Fruit fly (Drosophila melanogaster) whole organism, wandering third instar larva: Measurements from ENCODE around the gene PpD3.

Source experiments
- Abd-B ChIP-seq: fragments of >200 bp; optimal IDR thresholded peaks from 2 replicates; lab custom pipeline; 2017; ENCODE audit warnings: missing biosample characterization, missing genetic modification characterization
- CG32264 ChIP-seq: fragments of 200-800 bp; sonication (Bioruptor generic); optimal IDR thresholded peaks from 2 replicates; lab custom pipeline; 2016; ENCODE audit warnings: missing biosample characterization, missing genetic modification characterization
- CG9705 ChIP-seq: fragments of 200-800 bp; sonication (Bioruptor generic); optimal IDR thresholded peaks from 2 replicates; lab custom pipeline; 2018; ENCODE audit warnings: missing biosample characterization, mild to moderate bottlenecking, missing genetic modification characterization
- CrebA ChIP-seq: fragments of 200-800 bp; sonication (Bioruptor generic); optimal IDR thresholded peaks from 2 replicates; lab custom pipeline; 2016; ENCODE audit warnings: missing biosample characterization, mild to moderate bottlenecking, missing genetic modification characterization, borderline replicate concordance
- Dfd ChIP-seq: fragments of >200 bp; optimal IDR thresholded peaks from 2 replicates; lab custom pipeline; 2017; ENCODE audit warnings: missing biosample characterization, missing genetic modification characterization
- Dif ChIP-seq: fragments of 200-275, 200-300 bp; sonication (Bioruptor generic); optimal IDR thresholded peaks from 2 replicates; lab custom pipeline; 2018; ENCODE audit warnings: missing biosample characterization, missing genetic modification characterization; ENCODE audit not compliant: partially characterized antibody
- GATAd ChIP-seq: sonication (Bioruptor generic); optimal IDR thresholded peaks from 2 replicates; lab custom pipeline; 2016; ENCODE audit warnings: missing biosample characterization, missing genetic modification characterization
- HLH106 ChIP-seq: fragments of 200-800 bp; optimal IDR thresholded peaks from 3 replicates; lab custom pipeline; 2019; ENCODE audit warnings: missing biosample characterization, mild to moderate bottlenecking, missing genetic modification characterization, moderate library complexity
- Hnf4 ChIP-seq: fragments of 200-800 bp; sonication (Bioruptor generic); optimal IDR thresholded peaks from 2 replicates; lab custom pipeline; 2016; ENCODE audit warnings: missing biosample characterization, mild to moderate bottlenecking, missing genetic modification characterization
- Hr78 ChIP-seq: fragments of >200 bp; optimal IDR thresholded peaks from 2 replicates; lab custom pipeline; 2017; ENCODE audit warnings: missing biosample characterization, missing genetic modification characterization
- Hr83 ChIP-seq: fragments of 200-300 bp; sonication (Bioruptor generic); optimal IDR thresholded peaks from 2 replicates; lab custom pipeline; 2016; ENCODE audit warnings: missing biosample characterization, mild to moderate bottlenecking, missing genetic modification characterization, moderate library complexity; ENCODE audit not compliant: poor library complexity, severe bottlenecking
- Jra ChIP-seq: sonication (Bioruptor generic); optimal IDR thresholded peaks from 2 replicates; lab custom pipeline; 2016; ENCODE audit warnings: missing biosample characterization, missing genetic modification characterization
- Mio ChIP-seq: sonication (Bioruptor generic); optimal IDR thresholded peaks from 2 replicates; lab custom pipeline; 2016; ENCODE audit warnings: missing biosample characterization, missing genetic modification characterization
- Myc ChIP-seq: fragments of >200 bp; optimal IDR thresholded peaks from 2 replicates; lab custom pipeline; 2017
- N ChIP-seq: fragments of >200 bp; optimal IDR thresholded peaks from 2 replicates; lab custom pipeline; 2018; ENCODE audit warnings: missing biosample characterization, missing external identifiers, missing genetic modification characterization
- OdsH ChIP-seq: fragments of 200-800 bp; sonication (Bioruptor generic); optimal IDR thresholded peaks from 2 replicates; lab custom pipeline; 2016; ENCODE audit warnings: missing biosample characterization, mild to moderate bottlenecking, missing genetic modification characterization
- Rel ChIP-seq, 2 experiments: fragments of 200-800 bp; sonication (Bioruptor generic) in 1 of 2; optimal IDR thresholded peaks; 2 replicates in 1 of 2; 3 replicates in 1 of 2; lab custom pipeline; 2016 to 2019; ENCODE audit warnings: mild to moderate bottlenecking in 2 of 2, missing biosample characterization in 2 of 2, missing genetic modification characterization in 2 of 2, moderate library complexity in 1 of 2
- Sp1 ChIP-seq: fragments of 200-800 bp; sonication (Bioruptor generic); optimal IDR thresholded peaks from 3 replicates; lab custom pipeline; 2019; ENCODE audit warnings: missing biosample characterization, mild to moderate bottlenecking, missing genetic modification characterization, moderate library complexity
- Vsx2 ChIP-seq: fragments of 200-300, 225-300 bp; sonication (Bioruptor generic); optimal IDR thresholded peaks from 2 replicates; lab custom pipeline; 2018; ENCODE audit warnings: missing biosample characterization, missing genetic modification characterization; ENCODE audit not compliant: partially characterized antibody
- br ChIP-seq: fragments of 200-800 bp; sonication (Bioruptor generic); optimal IDR thresholded peaks from 2 replicates; lab custom pipeline; 2016; ENCODE audit warnings: missing biosample characterization, missing genetic modification characterization
- brk ChIP-seq: fragments of 200-800 bp; sonication (Bioruptor generic); optimal IDR thresholded peaks from 2 replicates; lab custom pipeline; 2016; ENCODE audit warnings: missing biosample characterization, mild to moderate bottlenecking, missing genetic modification characterization
- dl ChIP-seq, 2 experiments: fragments of 175-275, 200-275 bp in 1 of 2; fragments of 200-275 bp in 1 of 2; sonication (Bioruptor generic); optimal IDR thresholded peaks; lab custom pipeline; 2018; ENCODE audit warnings: mild to moderate bottlenecking in 2 of 2, missing biosample characterization in 2 of 2, missing genetic modification characterization in 2 of 2, moderate library complexity in 2 of 2; ENCODE audit not compliant: partially characterized antibody in 2 of 2, insufficient read depth in 1 of 2
- dmrt93B ChIP-seq: fragments of 200-800 bp; sonication (Bioruptor generic); optimal IDR thresholded peaks from 2 replicates; lab custom pipeline; 2018; ENCODE audit warnings: missing biosample characterization, mild to moderate bottlenecking, missing genetic modification characterization
- dsf ChIP-seq: sonication (Bioruptor generic); optimal IDR thresholded peaks from 2 replicates; lab custom pipeline; 2016; ENCODE audit warnings: missing biosample characterization, missing genetic modification characterization, borderline replicate concordance
- ey ChIP-seq: fragments of 200-800 bp; sonication (Bioruptor generic); optimal IDR thresholded peaks from 2 replicates; lab custom pipeline; 2016; ENCODE audit warnings: missing biosample characterization, missing genetic modification characterization
- foxo ChIP-seq, 2 experiments: fragments of 200-800 bp; sonication (Bioruptor generic); optimal IDR thresholded peaks; 2 replicates in 1 of 2; 3 replicates in 1 of 2; lab custom pipeline; 2016 to 2017; ENCODE audit warnings: missing biosample characterization in 2 of 2, missing genetic modification characterization in 2 of 2
- fru ChIP-seq: fragments of 200-800 bp; sonication (Bioruptor generic); optimal IDR thresholded peaks from 3 replicates; lab custom pipeline; 2016; ENCODE audit warnings: missing biosample characterization, mild to moderate bottlenecking, missing genetic modification characterization
- h ChIP-seq: fragments of 200-800 bp; sonication (Bioruptor generic); optimal IDR thresholded peaks from 3 replicates; lab custom pipeline; 2016; ENCODE audit warnings: missing biosample characterization, mild to moderate bottlenecking, missing genetic modification characterization
- jim ChIP-seq: fragments of 175-275, 200-325 bp; sonication (Bioruptor generic); optimal IDR thresholded peaks from 2 replicates; lab custom pipeline; 2016; ENCODE audit warnings: missing biosample characterization, mild to moderate bottlenecking, missing genetic modification characterization
- lola ChIP-seq: fragments of >200 bp; optimal IDR thresholded peaks from 2 replicates; lab custom pipeline; 2017; ENCODE audit warnings: missing biosample characterization, missing genetic modification characterization
- pan ChIP-seq: fragments of >200 bp; optimal IDR thresholded peaks from 2 replicates; lab custom pipeline; 2017
- psq ChIP-seq: fragments of 200-800 bp; sonication (Bioruptor generic); optimal IDR thresholded peaks from 3 replicates; lab custom pipeline; 2017; ENCODE audit warnings: missing biosample characterization, mild to moderate bottlenecking, missing genetic modification characterization, moderate library complexity
- rgr ChIP-seq: fragments of 200-800 bp; sonication (Bioruptor generic); optimal IDR thresholded peaks from 3 replicates; lab custom pipeline; 2016; ENCODE audit warnings: missing biosample characterization, mild to moderate bottlenecking, missing genetic modification characterization
- sage ChIP-seq: fragments of 200-800 bp; sonication (Bioruptor generic); optimal IDR thresholded peaks from 2 replicates; lab custom pipeline; 2016; ENCODE audit warnings: missing biosample characterization, mild to moderate bottlenecking, missing genetic modification characterization
- sv ChIP-seq: fragments of 200-800 bp; sonication (Bioruptor generic); optimal IDR thresholded peaks from 3 replicates; lab custom pipeline; 2016; ENCODE audit warnings: missing biosample characterization, missing genetic modification characterization
- tai ChIP-seq: sonication (Bioruptor generic); optimal IDR thresholded peaks from 2 replicates; lab custom pipeline; 2016; ENCODE audit warnings: missing biosample characterization, missing genetic modification characterization
- usp ChIP-seq: fragments of >200 bp; optimal IDR thresholded peaks from 2 replicates; lab custom pipeline; 2017; ENCODE audit warnings: missing biosample characterization, missing genetic modification characterization
- woc ChIP-seq: sonication (Bioruptor generic); optimal IDR thresholded peaks from 2 replicates; lab custom pipeline; 2016; ENCODE audit warnings: missing biosample characterization, mild to moderate bottlenecking, missing genetic modification characterization

PpD3 gene

dm6 chr3R:9767620-9768592 is 20.2 kb downstream of the PpD3 start, which contains the start of gene Naa80:
TSS of gene Naa80 (plus strand) at chr3R:9767834.
- no peak for TF ChIP-seq usp (GFP tag; lab: Kevin White, UChicago)
- peak; percentile 62 for TF ChIP-seq CG9705 (GFP tag; lab: Kevin White, UChicago)
- TF ChIP-seq CG32264 (GFP tag; lab: Kevin White, UChicago), result peak; percentile 22
- TF ChIP-seq dmrt93B (GFP tag; lab: Kevin White, UChicago), result no peak
- peak; percentile 93 for TF ChIP-seq Hr83 (GFP tag; lab: Kevin White, UChicago)
- peak; percentile 84 for TF ChIP-seq h (GFP tag; lab: Kevin White, UChicago)
- TF ChIP-seq Myc (lab: Kevin White, UChicago), result peak; percentile 3
- TF ChIP-seq Vsx2 (GFP tag; lab: Kevin White, UChicago), result no peak
- TF ChIP-seq rgr (GFP tag; lab: Kevin White, UChicago), result peak; percentile 88
- TF ChIP-seq br, result peak; percentile 80
- TF ChIP-seq psq (GFP tag; lab: Kevin White, UChicago), result peak; percentile 50
- TF ChIP-seq pan (lab: Kevin White, UChicago), result no peak
- TF ChIP-seq HLH106 (tag; lab: Kevin White, UChicago), result peak; percentile 54
- TF ChIP-seq lola, result no peak
- peak; percentile 32 for TF ChIP-seq sv (GFP tag; lab: Kevin White, UChicago)
- TF ChIP-seq dsf (GFP tag; lab: Kevin White, UChicago), result peak; percentile 48
- no peak for TF ChIP-seq tai
- TF ChIP-seq Hr78 (GFP tag; lab: Kevin White, UChicago), result no peak
- no peak for TF ChIP-seq sage
- peak in 1 of 2 experiments; percentile 22 for TF ChIP-seq dl (GFP tag; optimal IDR thresholded peaks at IDR 0.05; lab: Kevin White, UChicago; ENCODE audit: insufficient read depth in 1 of 2, partially characterized antibody in 2 of 2)
- peak; percentile 70 for TF ChIP-seq fru (GFP tag; lab: Kevin White, UChicago)
- TF ChIP-seq Dfd, result no peak
- peak; percentile 70 for TF ChIP-seq ey (GFP tag; lab: Kevin White, UChicago)
- no peak for TF ChIP-seq Abd-B (GFP tag; lab: Kevin White, UChicago)
- peak; percentile 71 for TF ChIP-seq OdsH
- no peak for TF ChIP-seq Rel (GFP tag; optimal IDR thresholded peaks at IDR 0.05; lab: Kevin White, UChicago)
- TF ChIP-seq Rel (tag; optimal IDR thresholded peaks at IDR 0.05; lab: Kevin White, UChicago), result peak; percentile 77
- peak; percentile 80 for TF ChIP-seq Jra (GFP tag; lab: Kevin White, UChicago)
- peak; percentile 60 for TF ChIP-seq woc
- peak; percentile 31 for TF ChIP-seq Mio (GFP tag; lab: Kevin White, UChicago)
- TF ChIP-seq jim (GFP tag; lab: Kevin White, UChicago), result peak; percentile 30
- no peak for TF ChIP-seq N (GFP tag; lab: Kevin White, UChicago)
- peak; percentile 88 for TF ChIP-seq Hnf4
- peak; percentile 42 for TF ChIP-seq Dif (GFP tag; lab: Kevin White, UChicago)
- no peak for TF ChIP-seq GATAd (GFP tag; lab: Kevin White, UChicago)
- TF ChIP-seq brk (GFP tag; lab: Kevin White, UChicago), result no peak
- TF ChIP-seq foxo (GFP tag; optimal IDR thresholded peaks at IDR 0.05; lab: Kevin White, UChicago), result peak in 1 of 2 experiments; percentile 84
- peak; percentile 50 for TF ChIP-seq Sp1 (GFP tag; lab: Kevin White, UChicago)
- TF ChIP-seq CrebA (GFP tag; lab: Kevin White, UChicago), result no peak
- TF ChIP-seq, all 38 proteins: peak for 24

dm6 chr3R:9768884-9769283 is 21.2 kb downstream of the PpD3 start, which contains the start of gene MED6:
TSS of gene MED6 (minus strand) at chr3R:9768984.
- TF ChIP-seq sage, result no peak
- TF ChIP-seq OdsH, result no peak
- no peak for TF ChIP-seq pan (lab: Kevin White, UChicago)
- no peak for TF ChIP-seq Sp1 (GFP tag; lab: Kevin White, UChicago)
- TF ChIP-seq fru (GFP tag; lab: Kevin White, UChicago), result no peak
- TF ChIP-seq lola, result no peak
- TF ChIP-seq CrebA (GFP tag; lab: Kevin White, UChicago), result no peak
- TF ChIP-seq dmrt93B (GFP tag; lab: Kevin White, UChicago), result no peak
- TF ChIP-seq psq (GFP tag; lab: Kevin White, UChicago), result no peak
- TF ChIP-seq foxo (GFP tag; optimal IDR thresholded peaks at IDR 0.05; lab: Kevin White, UChicago), result no peak
- no peak for TF ChIP-seq Abd-B (GFP tag; lab: Kevin White, UChicago)
- TF ChIP-seq CG32264 (GFP tag; lab: Kevin White, UChicago), result no peak
- no peak for TF ChIP-seq Myc (lab: Kevin White, UChicago)
- TF ChIP-seq usp (GFP tag; lab: Kevin White, UChicago), result no peak
- TF ChIP-seq Hr83 (GFP tag; lab: Kevin White, UChicago), result no peak
- TF ChIP-seq dsf (GFP tag; lab: Kevin White, UChicago), result no peak
- no peak for TF ChIP-seq h (GFP tag; lab: Kevin White, UChicago)
- no peak for TF ChIP-seq dl (GFP tag; optimal IDR thresholded peaks at IDR 0.05; lab: Kevin White, UChicago; ENCODE audit: insufficient read depth in 1 of 2, partially characterized antibody in 2 of 2)
- TF ChIP-seq woc, result no peak
